Fruit fly (Drosophila melanogaster) whole organism, embryonic: ENCODE data around the gene CG32695.
A peak's percentile ranks its signal among the peaks of the same experiment; 100 is the strongest.

Experiments used
- Ada2b ChIP-seq: fragments of 200-800 bp; sonication (Bioruptor generic); IDR thresholded peaks from 2 replicates; pipeline ENCODE4 v1.3.6; 2022; ENCODE audit warnings: missing biosample characterization, missing genetic modification characterization
- Asciz ChIP-seq: fragments of 200-800 bp; sonication (Bioruptor generic); optimal IDR thresholded peaks from 2 replicates; lab custom pipeline; 2017; ENCODE audit warnings: missing biosample characterization, mild to moderate bottlenecking, missing genetic modification characterization, missing genetic modification reagents
- CG1024 ChIP-seq: fragments of 200-800 bp; sonication (Bioruptor generic); IDR thresholded peaks from 2 replicates; pipeline ENCODE4 v1.3.6; 2022; ENCODE audit warnings: missing biosample characterization, missing genetic modification characterization
- CG12071 ChIP-seq: fragments of 200-800 bp; sonication (Bioruptor generic); optimal IDR thresholded peaks from 3 replicates; lab custom pipeline; 2018; ENCODE audit warnings: missing biosample characterization, mild to moderate bottlenecking, missing genetic modification characterization
- CG12769 ChIP-seq: fragments of 200-800 bp; sonication (Bioruptor generic); optimal IDR thresholded peaks from 2 replicates; lab custom pipeline; 2019; ENCODE audit warnings: missing biosample characterization, mild to moderate bottlenecking, missing genetic modification characterization, moderate library complexity
- CG13894 ChIP-seq: fragments of 200-800 bp; sonication (Bioruptor generic); optimal IDR thresholded peaks from 3 replicates; lab custom pipeline; 2018; ENCODE audit warnings: missing biosample characterization, mild to moderate bottlenecking, missing genetic modification characterization, moderate library complexity
- CG14014 ChIP-seq: fragments of 200-800 bp; sonication (Bioruptor generic); IDR thresholded peaks from 2 replicates; pipeline ENCODE4 v1.3.6; 2022; ENCODE audit warnings: missing biosample characterization, missing genetic modification characterization
- CG15269 ChIP-seq: fragments of 200-800 bp; sonication (Bioruptor generic); optimal IDR thresholded peaks from 2 replicates; lab custom pipeline; 2018; ENCODE audit warnings: missing biosample characterization, mild to moderate bottlenecking, missing genetic modification characterization, moderate library complexity
- CG17361 ChIP-seq: fragments of 200-800 bp; sonication (Bioruptor generic); IDR thresholded peaks from 3 replicates; pipeline ENCODE4 v1.3.6; 2022; ENCODE audit warnings: missing biosample characterization, missing genetic modification characterization
- CG17912 ChIP-seq: fragments of 200-800 bp; sonication (Bioruptor generic); optimal IDR thresholded peaks from 2 replicates; lab custom pipeline; 2018; ENCODE audit warnings: missing biosample characterization, mild to moderate bottlenecking, missing genetic modification characterization
- CG18262 ChIP-seq: fragments of 200-800 bp; optimal IDR thresholded peaks from 3 replicates; lab custom pipeline; 2019; ENCODE audit warnings: missing biosample characterization, mild to moderate bottlenecking, missing genetic modification characterization, moderate library complexity
- CG2712 ChIP-seq: fragments of 200-800 bp; optimal IDR thresholded peaks from 3 replicates; lab custom pipeline; 2019; ENCODE audit warnings: missing biosample characterization, mild to moderate bottlenecking, missing genetic modification characterization, moderate library complexity
- CG34224 ChIP-seq: fragments of 200-800 bp; sonication (Bioruptor generic); IDR thresholded peaks from 3 replicates; pipeline ENCODE4 v1.3.6; 2022; ENCODE audit warnings: missing biosample characterization, missing genetic modification characterization; ENCODE audit not compliant: partially characterized antibody
- CG43689 ChIP-seq: fragments of 200-800 bp; sonication (Bioruptor generic); IDR thresholded peaks from 2 replicates; pipeline ENCODE4 v1.3.6; 2022; ENCODE audit warnings: missing biosample characterization, missing genetic modification characterization
- CG4424 ChIP-seq: fragments of 200-800 bp; sonication (Bioruptor generic); optimal IDR thresholded peaks from 3 replicates; lab custom pipeline; 2016; ENCODE audit warnings: missing biosample characterization, missing genetic modification characterization
- CG7372 ChIP-seq: fragments of 200-800 bp; sonication (Bioruptor generic); IDR thresholded peaks from 2 replicates; pipeline ENCODE4 v1.3.6; 2022; ENCODE audit warnings: missing biosample characterization, missing genetic modification characterization
- CG8281 ChIP-seq: fragments of 200-800 bp; sonication (Bioruptor generic); optimal IDR thresholded peaks from 2 replicates; lab custom pipeline; 2018; ENCODE audit warnings: missing biosample characterization, mild to moderate bottlenecking, missing genetic modification characterization, moderate library complexity
- CG8290 ChIP-seq, 3 experiments: fragments of 200-800 bp; sonication (Bioruptor generic); optimal IDR thresholded peaks; 2 replicates each; lab custom pipeline; 2016 to 2019; ENCODE audit warnings: missing biosample characterization in 3 of 3, missing genetic modification characterization in 3 of 3, mild to moderate bottlenecking in 2 of 3, moderate library complexity in 1 of 3
- CG9932 ChIP-seq: fragments of 200-800 bp; sonication (Bioruptor generic); IDR thresholded peaks from 2 replicates; pipeline ENCODE4 v1.3.6; 2022; ENCODE audit warnings: missing biosample characterization, missing genetic modification characterization
- CTCF ChIP-seq: fragments of 200-800 bp; sonication (Bioruptor generic); optimal IDR thresholded peaks from 2 replicates; lab custom pipeline; 2017; ENCODE audit warnings: missing biosample characterization, mild to moderate bottlenecking, missing genetic modification characterization, moderate library complexity
- D19B ChIP-seq: fragments of 200-800 bp; sonication (Bioruptor generic); optimal IDR thresholded peaks from 2 replicates; lab custom pipeline; 2017; ENCODE audit warnings: missing biosample characterization, mild to moderate bottlenecking, missing genetic modification characterization
- E2f1 ChIP-seq: fragments of 200-800 bp; sonication (Bioruptor generic); IDR thresholded peaks from 2 replicates; pipeline ENCODE4 v1.3.6; 2022; ENCODE audit warnings: missing biosample characterization, missing genetic modification characterization
- E2f2 ChIP-seq: fragments of 200-800 bp; sonication (Bioruptor generic); IDR thresholded peaks from 2 replicates; pipeline ENCODE4 v1.3.6; 2022; ENCODE audit warnings: missing biosample characterization, missing genetic modification characterization
- H2.0 ChIP-seq: fragments of 200-800 bp; sonication (Bioruptor generic); IDR thresholded peaks from 2 replicates; pipeline ENCODE4 v1.3.6; 2022; ENCODE audit warnings: missing biosample characterization, missing genetic modification characterization
- Med ChIP-seq: fragments of 200-800 bp; sonication (Bioruptor generic); peaks from one replicate; lab custom pipeline; 2016; ENCODE audit warnings: missing biosample characterization, missing genetic modification characterization, mild to moderate bottlenecking, inconsistent platforms, moderate library complexity
- PHDP ChIP-seq: fragments of 200-800 bp; sonication (Bioruptor generic); optimal IDR thresholded peaks from 3 replicates; lab custom pipeline; 2018; ENCODE audit warnings: missing biosample characterization, mild to moderate bottlenecking, missing genetic modification characterization, moderate library complexity
- Pdp1 ChIP-seq, 2 experiments: fragments of 200-800 bp; sonication (Bioruptor generic); optimal IDR thresholded peaks; 3 replicates each; lab custom pipeline; 2016; ENCODE audit warnings: missing biosample characterization in 2 of 2, missing genetic modification characterization in 2 of 2, mild to moderate bottlenecking in 1 of 2, moderate library complexity in 1 of 2
- Rfx ChIP-seq: fragments of 200-800 bp; sonication (Bioruptor generic); IDR thresholded peaks from 2 replicates; pipeline ENCODE4 v1.3.6; 2022; ENCODE audit warnings: missing biosample characterization, missing genetic modification characterization
- Scr ChIP-seq: fragments of 200-800 bp; sonication (Bioruptor generic); IDR thresholded peaks from 2 replicates; pipeline ENCODE4 v1.3.6; 2022; ENCODE audit warnings: missing biosample characterization, missing genetic modification characterization; ENCODE audit not compliant: partially characterized antibody
- ase ChIP-seq: fragments of 200-800 bp; sonication (Bioruptor generic); IDR thresholded peaks from 3 replicates; pipeline ENCODE4 v1.3.6; 2022; ENCODE audit warnings: missing biosample characterization, missing genetic modification characterization
- ci ChIP-seq: fragments of 200-800 bp; sonication (Bioruptor generic); IDR thresholded peaks from 3 replicates; pipeline ENCODE4 v1.3.6; 2022; ENCODE audit warnings: missing biosample characterization, missing genetic modification characterization
- dmrt11E ChIP-seq: fragments of 200-800 bp; sonication (Bioruptor generic); optimal IDR thresholded peaks from 3 replicates; lab custom pipeline; 2018; ENCODE audit warnings: missing biosample characterization, mild to moderate bottlenecking, missing genetic modification characterization, moderate library complexity
- dysf ChIP-seq: fragments of 200-800 bp; sonication (Bioruptor generic); IDR thresholded peaks from 3 replicates; pipeline ENCODE4 v1.3.6; 2022; ENCODE audit warnings: missing biosample characterization, missing genetic modification characterization
- esg ChIP-seq: fragments of 200-800 bp; sonication (Bioruptor generic); conservative IDR thresholded peaks from 2 replicates; pipeline ENCODE4 v1.3.6; 2022; ENCODE audit warnings: missing biosample characterization, missing genetic modification characterization
- ewg ChIP-seq: fragments of 200-800 bp; sonication (Bioruptor generic); optimal IDR thresholded peaks from 3 replicates; lab custom pipeline; 2017; ENCODE audit warnings: mild to moderate bottlenecking, missing biosample characterization, missing genetic modification reagents, missing genetic modification characterization
- grau ChIP-seq: fragments of 200-800 bp; optimal IDR thresholded peaks from 3 replicates; lab custom pipeline; 2019; ENCODE audit warnings: missing biosample characterization, mild to moderate bottlenecking, missing genetic modification characterization, moderate library complexity
- grn ChIP-seq: fragments of 200-800 bp; sonication (Bioruptor generic); optimal IDR thresholded peaks from 3 replicates; lab custom pipeline; 2017; ENCODE audit warnings: missing biosample characterization, missing genetic modification characterization
- gsb ChIP-seq: fragments of 200-800 bp; sonication (Bioruptor generic); IDR thresholded peaks from 2 replicates; pipeline ENCODE4 v1.3.6; 2022; ENCODE audit warnings: missing biosample characterization, missing genetic modification characterization
- hkb ChIP-seq, 2 experiments: fragments of 200-800 bp in 1 of 2; fragments of >200 bp in 1 of 2; sonication (Bioruptor generic) in 1 of 2; IDR thresholded peaks in 1 of 2; optimal IDR thresholded peaks in 1 of 2; 2 replicates each; pipeline versions ENCODE4 v1.3.6 to Lab custom; 2017 to 2022; ENCODE audit warnings: missing biosample characterization in 1 of 2, missing genetic modification characterization in 1 of 2
- ind ChIP-seq: fragments of 200-800 bp; sonication (Bioruptor generic); optimal IDR thresholded peaks from 3 replicates; lab custom pipeline; 2016; ENCODE audit warnings: missing biosample characterization, missing genetic modification characterization
- lab ChIP-seq: fragments of 200-800 bp; sonication (Bioruptor generic); optimal IDR thresholded peaks from 3 replicates; lab custom pipeline; 2017; ENCODE audit warnings: missing biosample characterization, missing genetic modification characterization, mild to moderate bottlenecking, moderate library complexity, missing genetic modification reagents
- nmo ChIP-seq: fragments of 200-800 bp; sonication (Bioruptor generic); optimal IDR thresholded peaks from 2 replicates; lab custom pipeline; 2018; ENCODE audit warnings: missing biosample characterization, mild to moderate bottlenecking, missing genetic modification characterization, moderate library complexity
- ranshi ChIP-seq: fragments of 200-800 bp; sonication (Bioruptor generic); IDR thresholded peaks from 2 replicates; pipeline ENCODE4 v1.3.6; 2022; ENCODE audit warnings: missing biosample characterization, missing genetic modification characterization
- sd ChIP-seq: fragments of 200-800 bp; sonication (Bioruptor generic); optimal IDR thresholded peaks from 3 replicates; lab custom pipeline; 2018; ENCODE audit warnings: missing biosample characterization, mild to moderate bottlenecking, missing genetic modification characterization, moderate library complexity
- sens ChIP-seq: fragments of 200-800 bp; sonication (Bioruptor generic); peaks from one replicate; lab custom pipeline; 2016; ENCODE audit warnings: missing biosample characterization, missing genetic modification characterization
- sisA ChIP-seq: fragments of 200-800 bp; sonication (Bioruptor generic); IDR thresholded peaks from 2 replicates; pipeline ENCODE4 v1.3.6; 2022; ENCODE audit warnings: missing biosample characterization, missing genetic modification characterization
- sqz ChIP-seq: fragments of 200-800 bp; sonication (Bioruptor generic); optimal IDR thresholded peaks from 3 replicates; lab custom pipeline; 2018; ENCODE audit warnings: missing biosample characterization, mild to moderate bottlenecking, missing genetic modification characterization
- ssp ChIP-seq: fragments of 200-800 bp; sonication (Bioruptor generic); IDR thresholded peaks from 2 replicates; pipeline ENCODE4 v1.3.6; 2022; ENCODE audit warnings: missing biosample characterization, missing genetic modification characterization
- vvl ChIP-seq: fragments of 200-800 bp; sonication (Bioruptor generic); IDR thresholded peaks from 2 replicates; pipeline ENCODE4 v1.3.6; 2022; ENCODE audit warnings: missing biosample characterization, missing genetic modification characterization

The CG32695 gene

dm6 chrX:9892834-9893233, 19.0 kb upstream of the CG32695 start (continued):
- no peak for TF ChIP-seq hkb (optimal IDR thresholded peaks at IDR 0.05; lab: Kevin White, UChicago)
- TF ChIP-seq hkb (GFP tag; IDR thresholded peaks at IDR 0.05; lab: Robert Waterston, UW), result peak; percentile 52
- no peak for TF ChIP-seq sqz (GFP tag; lab: Kevin White, UChicago)
- peak; percentile 61; the same call in 2 of the 3 replicates for TF ChIP-seq dysf
- no peak for TF ChIP-seq CG43689 (GFP tag; lab: Robert Waterston, UW)
- TF ChIP-seq ssp (GFP tag; lab: Robert Waterston, UW), result peak; percentile 34; the same call in 1 of the 2 replicates
- no peak for TF ChIP-seq CG8281 (tag; lab: Kevin White, UChicago)
- TF ChIP-seq CG9932 (GFP tag; lab: Robert Waterston, UW), result peak; percentile 33; the same call in 1 of the 2 replicates
- TF ChIP-seq CG1024 (GFP tag; lab: Robert Waterston, UW), result 0 out of 2 replicates have a peak, but pooled peaks have one; percentile 33
- TF ChIP-seq grau (tag; lab: Kevin White, UChicago), result peak; percentile 24
- TF ChIP-seq sisA (GFP tag; lab: Robert Waterston, UW), result peak; percentile 51
- TF ChIP-seq CG2712 (tag; lab: Kevin White, UChicago), result peak; percentile 40
- TF ChIP-seq CG18262, result peak; percentile 4
- peak; percentile 64 for TF ChIP-seq ranshi
- peak; percentile 2 for TF ChIP-seq CG12071 (GFP tag; lab: Kevin White, UChicago)
- TF ChIP-seq ci (GFP tag; lab: Robert Waterston, UW), result peak; percentile 58; the same call in 1 of the 3 replicates
- 0 out of 3 replicates have a peak, but pooled peaks have one; percentile 12 for TF ChIP-seq CG17361
- peak; percentile 48 for TF ChIP-seq esg (GFP tag; lab: Robert Waterston, UW)
- TF ChIP-seq H2.0, result peak; percentile 55
- no peak for TF ChIP-seq dmrt11E (tag; lab: Kevin White, UChicago)
- 0 out of 2 replicates have a peak, but pooled peaks have one; percentile 20 for TF ChIP-seq E2f2 (GFP tag; lab: Robert Waterston, UW)
- TF ChIP-seq D19B (GFP tag; lab: Kevin White, UChicago), result no peak
- TF ChIP-seq E2f1 (GFP tag; lab: Robert Waterston, UW), result peak; percentile 61
- TF ChIP-seq CG4424 (GFP tag; lab: Kevin White, UChicago), result peak; percentile 10
- TF ChIP-seq nmo (GFP tag; lab: Kevin White, UChicago), result peak; percentile 32
- TF ChIP-seq ewg (GFP tag; lab: Kevin White, UChicago), result no peak
- TF ChIP-seq Asciz, result no peak
- peak; percentile 49 for TF ChIP-seq ind (GFP tag; lab: Kevin White, UChicago)
- TF ChIP-seq, all 482 proteins: peak for 119

DNA sequence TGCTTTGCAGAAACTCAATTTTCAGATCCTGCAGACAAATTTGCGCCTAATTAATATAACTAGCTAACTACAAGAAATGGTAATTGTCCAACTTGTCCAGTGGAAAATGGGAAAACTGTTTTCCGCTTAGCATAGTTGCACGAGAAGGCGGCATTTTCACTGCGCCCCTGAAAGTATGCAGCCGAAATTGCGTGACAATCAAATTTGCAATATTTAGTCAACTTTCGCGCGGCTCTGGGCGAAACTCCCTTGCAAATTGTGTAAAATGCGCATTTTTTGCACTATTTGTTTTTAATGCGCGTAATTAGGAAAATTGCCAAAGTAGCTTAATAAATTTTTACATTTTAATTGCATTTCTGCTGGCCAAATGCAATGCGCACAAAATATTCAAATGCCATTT, 15.8 kb upstream of the CG32695 start:
- peak; percentile 57 for TF ChIP-seq CTCF (GFP tag; lab: Kevin White, UChicago)
- peak; percentile 32 for TF ChIP-seq sens
- TF ChIP-seq Ada2b (GFP tag; lab: Robert Waterston, UW), result no peak

dm6 chrX:9885363-9885762, 11.5 kb upstream of the CG32695 start:
- no peak for TF ChIP-seq grn
- peak; percentile 3 for TF ChIP-seq lab (GFP tag; lab: Kevin White, UChicago)
- TF ChIP-seq CG7372 (GFP tag; lab: Robert Waterston, UW), result no peak
- no peak for TF ChIP-seq PHDP (tag; lab: Kevin White, UChicago)
- no peak for TF ChIP-seq CG34224
- TF ChIP-seq CG8290 (GFP tag; optimal IDR thresholded peaks at IDR 0.05; lab: Kevin White, UChicago), result no peak
- TF ChIP-seq CG8290 (tag; optimal IDR thresholded peaks at IDR 0.05; lab: Kevin White, UChicago), result peak in 1 of 2 experiments; percentile 19
- no peak for TF ChIP-seq ase
- TF ChIP-seq CG17912, result no peak
- peak; percentile 12 for TF ChIP-seq sd (tag; lab: Kevin White, UChicago)
- peak; percentile 22; the same call in 1 of the 2 replicates for TF ChIP-seq CG14014 (GFP tag; lab: Robert Waterston, UW)
- TF ChIP-seq Med (GFP tag; lab: Kevin White, UChicago), result peak; percentile 66
- peak; percentile 2 for TF ChIP-seq CG15269 (tag; lab: Kevin White, UChicago)
- TF ChIP-seq Rfx, result peak; percentile 33; the same call in 1 of the 2 replicates
- TF ChIP-seq Scr, result no peak
- TF ChIP-seq Pdp1 (GFP tag; optimal IDR thresholded peaks at IDR 0.05; lab: Kevin White, UChicago), result peak in 1 of 2 experiments; percentile 36
- no peak for TF ChIP-seq gsb (GFP tag; lab: Robert Waterston, UW)
- peak; percentile 44 for TF ChIP-seq CG12769 (tag; lab: Kevin White, UChicago)
- peak; percentile 20; the same call in 1 of the 2 replicates for TF ChIP-seq vvl (GFP tag; lab: Robert Waterston, UW)
- TF ChIP-seq CG13894, result peak; percentile 79
